Worm (Caenorhabditis elegans): ENCODE measurements around the gene ocr-4.

DNA sequence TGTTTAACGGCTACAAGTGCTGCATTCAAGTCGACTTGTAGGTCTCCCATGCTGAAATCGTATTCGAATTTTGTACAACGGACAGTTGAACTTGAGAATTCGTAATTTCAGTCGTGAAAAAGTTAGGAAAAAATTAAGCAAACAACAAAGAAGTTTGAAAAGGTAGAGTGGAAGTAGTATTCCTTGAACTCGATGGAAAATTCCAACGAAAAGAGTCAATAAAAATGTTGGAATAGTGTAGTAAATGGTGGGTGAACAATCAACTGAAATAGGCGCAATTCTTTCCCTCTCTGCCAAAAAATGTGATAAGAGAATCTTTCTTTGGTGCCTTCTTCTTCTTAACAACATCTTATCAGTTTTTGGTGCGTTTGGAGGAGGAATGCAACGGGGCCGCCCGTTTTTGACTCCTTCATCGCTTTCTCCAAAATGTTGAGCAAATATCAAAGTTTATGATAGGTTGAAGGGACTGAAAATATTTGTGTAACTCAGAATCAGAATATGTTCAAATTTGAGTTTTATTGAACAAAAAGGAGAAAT lies 5.9 kb downstream of the ocr-4 start, which contains the start of gene ifo-1:
- TF ChIP-seq hmbx-1 (tag; optimal IDR thresholded peaks at IDR 0.05) (no peak), tbx-11 (GFP tag; IDR thresholded peaks at IDR 0.05) (no peak), ama-1 (optimal IDR thresholded peaks at IDR 0.05) (no peak), flt-1 (GFP tag; IDR thresholded peaks at IDR 0.05) (no peak), sea-1 (GFP tag; conservative IDR thresholded peaks at IDR 0.05) (no peak), ets-7 (tag; optimal IDR thresholded peaks at IDR 0.05) (no peak), aly-1 (tag; optimal IDR thresholded peaks at IDR 0.05) (no peak), scrt-1 (GFP tag; IDR thresholded peaks at IDR 0.05) (no peak)

Data from whole organism, early embryonic.